Worm (Caenorhabditis elegans) whole organism, L1 larva: ENCODE data around the gene aqp-3.

Experiments
- C04F5.9 ChIP-seq: sonication (generic microtip); optimal IDR thresholded peaks from 2 replicates; lab custom pipeline; 2016; ENCODE audit warnings: missing genetic modification characterization, missing compliant biosample characterization
- C16A3.4 ChIP-seq: fragments of 150-350 bp; optimal IDR thresholded peaks from 2 replicates; lab custom pipeline; 2014; ENCODE audit warnings: missing biosample characterization, missing genetic modification characterization
- C34B4.2 ChIP-seq: sonication (generic microtip); optimal IDR thresholded peaks from 2 replicates; lab custom pipeline; 2017; ENCODE audit warnings: mild to moderate bottlenecking, missing genetic modification characterization, missing compliant biosample characterization
- F16B12.6 ChIP-seq: fragments of 150-350 bp; optimal IDR thresholded peaks from 2 replicates; lab custom pipeline; 2014; ENCODE audit warnings: missing biosample characterization, missing genetic modification characterization
- aly-2 ChIP-seq: fragments of 150-350 bp; optimal IDR thresholded peaks from 2 replicates; lab custom pipeline; 2014; ENCODE audit warnings: missing biosample characterization, missing genetic modification characterization
- ceh-8 ChIP-seq: fragments of 200-800 bp; sonication (Bioruptor generic); optimal IDR thresholded peaks from 2 replicates; lab custom pipeline; 2018; ENCODE audit warnings: mild to moderate bottlenecking, missing genetic modification characterization, moderate library complexity, missing compliant biosample characterization
- ceh-82 ChIP-seq, 3 experiments: fragments of 150-350 bp in 1 of 3; sonication (generic microtip) in 2 of 3; optimal IDR thresholded peaks; 2 replicates each; lab custom pipeline; 2014 to 2017; ENCODE audit warnings: missing biosample characterization in 3 of 3, missing genetic modification characterization in 3 of 3
- ces-1 ChIP-seq: fragments of 150-350 bp; optimal IDR thresholded peaks from 2 replicates; lab custom pipeline; 2014; ENCODE audit warnings: missing biosample characterization, missing genetic modification reagents, missing genetic modification characterization
- dpl-1 ChIP-seq, 3 experiments: fragments of 150-350 bp in 2 of 3; sonication (generic microtip) in 1 of 3; optimal IDR thresholded peaks; 2 replicates each; lab custom pipeline; 2014 to 2017; ENCODE audit warnings: missing biosample characterization in 3 of 3, missing genetic modification characterization in 3 of 3, missing genetic modification reagents in 3 of 3
- efl-3 ChIP-seq: fragments of 200-800 bp; sonication (Bioruptor generic); optimal IDR thresholded peaks from 2 replicates; lab custom pipeline; 2018; ENCODE audit warnings: mild to moderate bottlenecking, missing genetic modification characterization, missing compliant biosample characterization
- fos-1 ChIP-seq: fragments of 150-350 bp; optimal IDR thresholded peaks from 2 replicates; lab custom pipeline; 2014; ENCODE audit warnings: missing biosample characterization, missing genetic modification characterization
- grh-1 ChIP-seq: fragments of 200-800 bp; sonication (Bioruptor generic); IDR thresholded peaks from 2 replicates; pipeline ENCODE4 v1.3.6; 2022; ENCODE audit warnings: missing genetic modification reagents, missing genetic modification characterization, missing compliant biosample characterization
- hlh-4 ChIP-seq: sonication (generic microtip); optimal IDR thresholded peaks from 2 replicates; lab custom pipeline; 2016; ENCODE audit warnings: mild to moderate bottlenecking, missing genetic modification characterization, missing compliant biosample characterization
- irx-1 ChIP-seq: sonication (generic microtip); optimal IDR thresholded peaks from 2 replicates; lab custom pipeline; 2016; ENCODE audit warnings: missing genetic modification characterization, missing compliant biosample characterization
- mab-9 ChIP-seq: fragments of 200-800 bp; sonication (Bioruptor generic); IDR thresholded peaks from 2 replicates; pipeline ENCODE4 v1.3.6; 2022; ENCODE audit warnings: missing genetic modification reagents, missing genetic modification characterization, missing compliant biosample characterization
- mdl-1 ChIP-seq, 2 experiments: fragments of 150-350 bp; optimal IDR thresholded peaks; 2 replicates each; lab custom pipeline; 2014 to 2017; ENCODE audit warnings: missing biosample characterization in 2 of 2, missing genetic modification characterization in 2 of 2, inconsistent platforms in 1 of 2
- nhr-20 ChIP-seq: sonication (generic microtip); optimal IDR thresholded peaks from 2 replicates; lab custom pipeline; 2016; ENCODE audit warnings: mild to moderate bottlenecking, missing genetic modification characterization, missing compliant biosample characterization
- nhr-237 ChIP-seq: fragments of 150-350 bp; optimal IDR thresholded peaks from 2 replicates; lab custom pipeline; 2014; ENCODE audit warnings: missing biosample characterization, missing genetic modification characterization
- nhr-47 ChIP-seq: sonication (generic microtip); optimal IDR thresholded peaks from 2 replicates; lab custom pipeline; 2016; ENCODE audit warnings: mild to moderate bottlenecking, missing genetic modification characterization, moderate library complexity, missing compliant biosample characterization
- nhr-76 ChIP-seq: sonication (generic microtip); optimal IDR thresholded peaks from 2 replicates; lab custom pipeline; 2017; ENCODE audit warnings: missing biosample characterization, missing genetic modification characterization
- nhr-84 ChIP-seq: sonication (generic microtip); optimal IDR thresholded peaks from 2 replicates; lab custom pipeline; 2017; ENCODE audit warnings: missing biosample characterization, missing genetic modification characterization
- nhr-85 ChIP-seq: sonication (generic microtip); peaks from one replicate; lab custom pipeline; 2016; ENCODE audit warnings: missing genetic modification characterization, inconsistent platforms, missing compliant biosample characterization
- nhr-90 ChIP-seq: sonication (generic microtip); optimal IDR thresholded peaks from 2 replicates; lab custom pipeline; 2016; ENCODE audit warnings: mild to moderate bottlenecking, missing genetic modification characterization, missing compliant biosample characterization; ENCODE audit not compliant: poor library complexity
- pax-3 ChIP-seq: fragments of 200-800 bp; sonication (Bioruptor generic); optimal IDR thresholded peaks from 2 replicates; lab custom pipeline; 2018; ENCODE audit warnings: mild to moderate bottlenecking, missing genetic modification characterization, moderate library complexity, missing compliant biosample characterization
- snpc-4 ChIP-seq: fragments of 150-350 bp; optimal IDR thresholded peaks from 2 replicates; lab custom pipeline; 2014; ENCODE audit warnings: missing biosample characterization, missing genetic modification characterization
- snu-23 ChIP-seq: sonication (generic microtip); optimal IDR thresholded peaks from 2 replicates; lab custom pipeline; 2016; ENCODE audit warnings: missing genetic modification characterization, missing compliant biosample characterization
- sox-4 ChIP-seq: sonication (generic microtip); optimal IDR thresholded peaks from 2 replicates; lab custom pipeline; 2016; ENCODE audit warnings: missing genetic modification characterization, missing compliant biosample characterization
- swsn-7 ChIP-seq: sonication (generic microtip); optimal IDR thresholded peaks from 2 replicates; lab custom pipeline; 2016; ENCODE audit warnings: missing genetic modification characterization, missing compliant biosample characterization
- tbx-2 ChIP-seq: sonication (generic microtip); optimal IDR thresholded peaks from 2 replicates; lab custom pipeline; 2016; ENCODE audit warnings: missing genetic modification characterization, missing compliant biosample characterization
- tlp-1 ChIP-seq: fragments of 150-350 bp; optimal IDR thresholded peaks from 2 replicates; lab custom pipeline; 2014; ENCODE audit warnings: missing biosample characterization, missing genetic modification characterization
- unc-86 ChIP-seq: sonication (generic microtip); optimal IDR thresholded peaks from 2 replicates; lab custom pipeline; 2016; ENCODE audit warnings: missing genetic modification characterization, missing compliant biosample characterization
- unc-98 ChIP-seq: fragments of 200-800 bp; sonication (Bioruptor generic); IDR thresholded peaks from 2 replicates; pipeline ENCODE4 v1.3.6; 2022; ENCODE audit warnings: missing genetic modification characterization, missing compliant biosample characterization
- xbp-1 ChIP-seq: sonication (generic microtip); optimal IDR thresholded peaks from 2 replicates; lab custom pipeline; 2016; ENCODE audit warnings: missing genetic modification characterization, missing compliant biosample characterization
- zag-1 ChIP-seq: fragments of 150-350 bp; optimal IDR thresholded peaks from 2 replicates; lab custom pipeline; 2014; ENCODE audit warnings: missing biosample characterization, missing genetic modification characterization
- zip-4 ChIP-seq: fragments of 200-800 bp; sonication (Bioruptor generic); optimal IDR thresholded peaks from 2 replicates; lab custom pipeline; 2018; ENCODE audit warnings: mild to moderate bottlenecking, missing genetic modification characterization, moderate library complexity, missing compliant biosample characterization
- ztf-11 ChIP-seq, 2 experiments: sonication (generic microtip); optimal IDR thresholded peaks; 2 replicates each; lab custom pipeline; 2016 to 2017; ENCODE audit warnings: missing genetic modification characterization in 2 of 2, missing biosample characterization in 1 of 2, missing compliant biosample characterization in 1 of 2

Gene aqp-3

ce11 chrIV:10918877-10919560, 47.2 kb downstream of the aqp-3 start (continued):
- peak; percentile 40; the same call in 1 of the 2 replicates for TF ChIP-seq grh-1 (GFP tag; lab: Robert Waterston, UW)
- TF ChIP-seq ces-1 (GFP tag; lab: Kevin White, UChicago) = no peak
- peak; percentile 75 for TF ChIP-seq unc-86
- no peak for TF ChIP-seq aly-2 (tag; lab: Kevin White, UChicago)
- TF ChIP-seq fos-1 (tag; lab: Kevin White, UChicago) = peak; percentile 48
- TF ChIP-seq C04F5.9 = no peak
- TF ChIP-seq zag-1 = no peak
- TF ChIP-seq sox-4 (tag; lab: Kevin White, UChicago) = no peak
- TF ChIP-seq nhr-237 (tag; lab: Kevin White, UChicago) = peak; percentile 49
- TF ChIP-seq tlp-1 = no peak
- TF ChIP-seq nhr-47 = peak; percentile 81
- peak; percentile 47 for TF ChIP-seq C16A3.4 (tag; lab: Kevin White, UChicago)
- no peak for TF ChIP-seq hlh-4 (tag; lab: Kevin White, UChicago)
- peak; percentile 48 to 81 (median 50) for TF ChIP-seq ceh-82 (tag; optimal IDR thresholded peaks at IDR 0.05; lab: Kevin White, UChicago)

- TF ChIP-seq C04F5.9 (no peak), nhr-85 (tag; lab: Kevin White, UChicago) (peak; percentile 49), F16B12.6 (tag; lab: Kevin White, UChicago) (no peak)
Measured at ce11 chrIV:10916134-10916533, 50.1 kb downstream of the aqp-3 start.

ce11 chrIV:10915388-10915787, 50.9 kb downstream of the aqp-3 start, which contains the start of gene ZK593.3:
TSS of gene ZK593.3 (plus strand) at chrIV:10915688.
- no peak for TF ChIP-seq nhr-84
- TF ChIP-seq nhr-90 (tag; lab: Kevin White, UChicago) = no peak
- no peak for TF ChIP-seq zip-4 (GFP tag; lab: Kevin White, UChicago)
- TF ChIP-seq mab-9 = no peak
- no peak for TF ChIP-seq ceh-8 (GFP tag; lab: Kevin White, UChicago)
- TF ChIP-seq mdl-1 (tag; optimal IDR thresholded peaks at IDR 0.05; lab: Kevin White, UChicago) = no peak
- no peak for TF ChIP-seq nhr-76
- TF ChIP-seq swsn-7 = no peak
- TF ChIP-seq xbp-1 (tag; lab: Kevin White, UChicago) = no peak
- TF ChIP-seq ztf-11 (tag; optimal IDR thresholded peaks at IDR 0.05; lab: Kevin White, UChicago) = no peak
- no peak for TF ChIP-seq nhr-20
- TF ChIP-seq pax-3 (tag; lab: Kevin White, UChicago) = no peak
- no peak for TF ChIP-seq efl-3 (GFP tag; lab: Kevin White, UChicago)
- TF ChIP-seq tbx-2 (tag; lab: Kevin White, UChicago) = no peak
- TF ChIP-seq snu-23 (GFP tag; lab: Kevin White, UChicago) = no peak
- no peak for TF ChIP-seq unc-98
- TF ChIP-seq dpl-1 (GFP tag; optimal IDR thresholded peaks at IDR 0.05; lab: Kevin White, UChicago) = no peak
- TF ChIP-seq C34B4.2 (tag; lab: Kevin White, UChicago) = no peak
- TF ChIP-seq irx-1 (tag; lab: Kevin White, UChicago) = no peak

ce11 chrIV:10913081-10913480, 53.2 kb downstream of the aqp-3 start, which contains the start of gene ZK593.2:
TSS of gene ZK593.2 (plus strand) at chrIV:10913381.
- TF ChIP-seq unc-98 = no peak
- no peak for TF ChIP-seq hlh-4 (tag; lab: Kevin White, UChicago)
- TF ChIP-seq ceh-8 (GFP tag; lab: Kevin White, UChicago) = no peak
- no peak for TF ChIP-seq dpl-1 (GFP tag; optimal IDR thresholded peaks at IDR 0.05; lab: Kevin White, UChicago)
- no peak for TF ChIP-seq mdl-1 (tag; optimal IDR thresholded peaks at IDR 0.05; lab: Kevin White, UChicago)
- TF ChIP-seq snpc-4 (tag; lab: Kevin White, UChicago) = no peak
- TF ChIP-seq, all 84 proteins: peak for 0
